Fruit fly (Drosophila melanogaster) whole organism, pupa: ENCODE data around the gene CG1971.

Experiments
- CG32121 ChIP-seq: fragments of 200-800 bp; sonication (Bioruptor generic); IDR thresholded peaks from 2 replicates; pipeline ENCODE4 v1.3.6; 2022; ENCODE audit warnings: missing biosample characterization, missing genetic modification characterization
- Pif1A ChIP-seq: fragments of 200-800 bp; sonication (Bioruptor generic); optimal IDR thresholded peaks from 3 replicates; lab custom pipeline; 2016; ENCODE audit warnings: missing biosample characterization, missing genetic modification characterization

DNA sequence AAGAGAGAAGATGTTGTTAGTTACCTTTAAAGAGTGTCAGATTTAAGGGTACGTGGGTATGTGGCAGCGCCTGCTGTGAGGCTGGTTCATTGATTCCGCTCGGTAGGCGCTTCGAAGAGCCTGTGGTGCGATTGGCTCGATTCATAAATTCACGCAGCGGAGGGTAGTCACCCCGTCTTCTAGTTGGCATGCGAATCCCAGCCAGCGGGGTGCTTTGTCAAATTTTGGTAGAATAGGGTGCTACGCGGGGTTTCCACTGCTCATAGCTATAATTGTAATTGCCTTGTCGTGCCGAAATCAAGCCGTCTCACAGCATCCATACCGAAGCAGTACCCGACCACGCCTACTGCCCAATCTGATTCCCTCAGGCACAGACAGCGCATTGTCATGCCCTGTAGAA is 46.9 kb downstream of the CG1971 start:
- no peak for TF ChIP-seq CG32121 (GFP tag; lab: Robert Waterston, UW)
- no peak for TF ChIP-seq Pif1A (GFP tag; lab: Kevin White, UChicago)
